Fruit fly (Drosophila melanogaster): ENCODE data around the gene hop.

DNA sequence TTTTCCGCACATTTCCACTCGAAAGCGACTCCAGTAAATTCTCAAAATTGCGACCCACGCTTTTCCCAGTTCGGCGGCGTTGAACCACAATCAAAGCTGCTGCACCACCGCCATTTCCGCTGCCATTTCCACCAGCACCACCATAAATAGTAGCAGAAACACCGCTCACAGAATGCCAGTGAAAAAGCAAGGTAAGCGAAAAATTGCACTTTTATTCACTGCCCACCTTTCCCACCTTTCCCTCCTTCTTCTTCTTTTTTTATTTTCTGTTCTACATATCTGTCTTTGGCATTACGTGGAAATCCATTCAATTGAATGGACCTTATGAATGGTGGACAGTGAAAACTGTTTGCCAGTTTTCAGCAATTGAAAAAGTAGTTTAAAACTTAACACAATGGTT, 6.4 kb upstream of the hop start:
- no peak for TF ChIP-seq h (optimal IDR thresholded peaks at IDR 0.05)
- TF ChIP-seq Myc (optimal IDR thresholded peaks at IDR 0.05), result no peak
- TF ChIP-seq psq (optimal IDR thresholded peaks at IDR 0.05), result no peak
- no peak for TF ChIP-seq ttk (optimal IDR thresholded peaks at IDR 0.05)
- no peak for TF ChIP-seq insv (optimal IDR thresholded peaks at IDR 0.05)
